Worm (Caenorhabditis elegans) whole organism, young adult: ENCODE results near the gene srh-187.

Experiments
- B0261.1 ChIP-seq: sonication (generic microtip); optimal IDR thresholded peaks from 2 replicates; lab custom pipeline; 2016; ENCODE audit warnings: mild to moderate bottlenecking, missing genetic modification characterization, moderate library complexity, missing compliant biosample characterization
- C17E4.6 ChIP-seq: fragments of 200-800 bp; sonication (Bioruptor generic); IDR thresholded peaks from 2 replicates; pipeline ENCODE4 v1.3.6; 2022; ENCODE audit warnings: missing genetic modification reagents, missing genetic modification characterization, missing compliant biosample characterization
- F57C9.4 ChIP-seq: sonication (generic microtip); optimal IDR thresholded peaks from 2 replicates; lab custom pipeline; 2017; ENCODE audit warnings: mild to moderate bottlenecking, missing genetic modification characterization, missing compliant biosample characterization
- K11D2.4 ChIP-seq: fragments of 200-800 bp; sonication (Bioruptor generic); IDR thresholded peaks from 2 replicates; pipeline ENCODE4 v1.3.6; 2022; ENCODE audit warnings: missing genetic modification reagents, missing genetic modification characterization, missing compliant biosample characterization
- K12H6.12 ChIP-seq: fragments of 200-800 bp; sonication (Bioruptor generic); optimal IDR thresholded peaks from 2 replicates; lab custom pipeline; 2018; ENCODE audit warnings: mild to moderate bottlenecking, missing genetic modification characterization, missing compliant biosample characterization
- T07F8.4 ChIP-seq: sonication (generic microtip); optimal IDR thresholded peaks from 2 replicates; lab custom pipeline; 2016; ENCODE audit warnings: mild to moderate bottlenecking, missing genetic modification characterization, moderate library complexity, missing compliant biosample characterization
- T26A5.8 ChIP-seq: sonication (generic microtip); optimal IDR thresholded peaks from 2 replicates; lab custom pipeline; 2016; ENCODE audit warnings: missing genetic modification characterization, missing compliant biosample characterization
- Y53F4B.3 ChIP-seq: fragments of 200-800 bp; sonication (Bioruptor generic); IDR thresholded peaks from 2 replicates; pipeline ENCODE4 v1.3.6; 2022; ENCODE audit warnings: missing genetic modification reagents, missing genetic modification characterization, missing compliant biosample characterization
- Y67H2A.10 ChIP-seq: fragments of 200-800 bp; sonication (Bioruptor generic); conservative IDR thresholded peaks from 2 replicates; pipeline ENCODE4 v1.3.6; 2022; ENCODE audit warnings: missing genetic modification reagents, missing genetic modification characterization, missing compliant biosample characterization
- akir-1 ChIP-seq: fragments of 200-800 bp; sonication (Bioruptor generic); optimal IDR thresholded peaks from 2 replicates; lab custom pipeline; 2018; ENCODE audit warnings: mild to moderate bottlenecking, missing genetic modification characterization, moderate library complexity, missing compliant biosample characterization
- atf-7 ChIP-seq: sonication (generic microtip); optimal IDR thresholded peaks from 2 replicates; lab custom pipeline; 2017; ENCODE audit warnings: mild to moderate bottlenecking, missing genetic modification characterization, missing compliant biosample characterization
- attf-3 ChIP-seq: fragments of 200-800 bp; sonication (Bioruptor generic); conservative IDR thresholded peaks from 2 replicates; pipeline ENCODE4 v1.3.6; 2022; ENCODE audit warnings: missing genetic modification reagents, missing genetic modification characterization, missing compliant biosample characterization
- attf-6 ChIP-seq: fragments of 200-800 bp; sonication (Bioruptor generic); IDR thresholded peaks from 2 replicates; pipeline ENCODE4 v1.3.6; 2022; ENCODE audit warnings: missing genetic modification reagents, missing genetic modification characterization, missing compliant biosample characterization
- bed-2 ChIP-seq: fragments of 200-800 bp; sonication (Bioruptor generic); IDR thresholded peaks from 2 replicates; pipeline ENCODE4 v1.3.6; 2022; ENCODE audit warnings: missing genetic modification reagents, missing genetic modification characterization, missing compliant biosample characterization
- ccch-3 ChIP-seq: fragments of 200-800 bp; sonication (Bioruptor generic); optimal IDR thresholded peaks from 2 replicates; lab custom pipeline; 2018; ENCODE audit warnings: mild to moderate bottlenecking, missing genetic modification characterization, missing compliant biosample characterization
- ceh-58 ChIP-seq: fragments of 200-800 bp; sonication (Bioruptor generic); IDR thresholded peaks from 2 replicates; pipeline ENCODE4 v1.3.6; 2022; ENCODE audit warnings: missing genetic modification characterization, missing compliant biosample characterization
- dpff-1 ChIP-seq: sonication (generic microtip); optimal IDR thresholded peaks from 2 replicates; lab custom pipeline; 2017; ENCODE audit warnings: mild to moderate bottlenecking, missing genetic modification characterization, missing compliant biosample characterization
- dpl-1 ChIP-seq: fragments of 150-350 bp; optimal IDR thresholded peaks from 2 replicates; lab custom pipeline; 2014; ENCODE audit warnings: missing biosample characterization, missing genetic modification reagents, missing genetic modification characterization
- egl-18 ChIP-seq: fragments of 200-800 bp; sonication (Bioruptor generic); IDR thresholded peaks from 2 replicates; pipeline ENCODE4 v1.3.6; 2022; ENCODE audit warnings: missing genetic modification reagents, missing genetic modification characterization, missing compliant biosample characterization
- gei-17 ChIP-seq: fragments of 200-800 bp; sonication (Bioruptor generic); optimal IDR thresholded peaks from 2 replicates; lab custom pipeline; 2018; ENCODE audit warnings: mild to moderate bottlenecking, missing genetic modification characterization, missing compliant biosample characterization
- hlh-26 ChIP-seq: fragments of 200-800 bp; sonication (Bioruptor generic); conservative IDR thresholded peaks from 2 replicates; pipeline ENCODE4 v1.3.6; 2022; ENCODE audit warnings: missing genetic modification reagents, missing genetic modification characterization, missing compliant biosample characterization
- hmg-1.2 ChIP-seq: fragments of 200-800 bp; sonication (Bioruptor generic); IDR thresholded peaks from 2 replicates; pipeline ENCODE4 v1.3.6; 2022; ENCODE audit warnings: missing genetic modification reagents, missing genetic modification characterization, missing compliant biosample characterization
- hmg-20 ChIP-seq: fragments of 200-800 bp; sonication (Bioruptor generic); IDR thresholded peaks from 2 replicates; pipeline ENCODE4 v1.3.6; 2022; ENCODE audit warnings: missing genetic modification reagents, missing genetic modification characterization, missing compliant biosample characterization
- lag-1 ChIP-seq: fragments of 200-800 bp; sonication (Bioruptor generic); IDR thresholded peaks from 2 replicates; pipeline ENCODE4 v1.3.6; 2022; ENCODE audit warnings: missing genetic modification reagents, missing genetic modification characterization, missing compliant biosample characterization
- let-607 ChIP-seq, 2 experiments: fragments of 200-800 bp in 1 of 2; sonication (Bioruptor generic) in 1 of 2; sonication (generic microtip) in 1 of 2; optimal IDR thresholded peaks; 2 replicates each; lab custom pipeline; 2016 to 2018; ENCODE audit warnings: mild to moderate bottlenecking in 2 of 2, missing compliant biosample characterization in 2 of 2, missing genetic modification characterization in 2 of 2, moderate library complexity in 2 of 2, missing genotype in 1 of 2
- lin-35 ChIP-seq, 3 experiments: fragments of 150-350 bp in 2 of 3; sonication (generic microtip) in 1 of 3; optimal IDR thresholded peaks; 2 replicates each; lab custom pipeline; 2014 to 2018; ENCODE audit warnings: missing biosample characterization in 3 of 3, missing genetic modification characterization in 3 of 3, missing genetic modification reagents in 3 of 3
- lin-40 ChIP-seq: sonication (generic microtip); optimal IDR thresholded peaks from 2 replicates; lab custom pipeline; 2016; ENCODE audit warnings: missing genetic modification characterization, mild to moderate bottlenecking, missing compliant biosample characterization, missing genotype, missing genetic modification reagents
- mes-4 ChIP-seq: sonication (generic microtip); optimal IDR thresholded peaks from 2 replicates; lab custom pipeline; 2016; ENCODE audit warnings: missing genotype, missing genetic modification characterization, missing compliant biosample characterization
- nhr-179 ChIP-seq: sonication (generic microtip); optimal IDR thresholded peaks from 2 replicates; lab custom pipeline; 2016; ENCODE audit warnings: mild to moderate bottlenecking, missing genetic modification characterization, missing compliant biosample characterization
- nhr-27 ChIP-seq: fragments of 200-800 bp; sonication (Bioruptor generic); optimal IDR thresholded peaks from 2 replicates; lab custom pipeline; 2018; ENCODE audit warnings: mild to moderate bottlenecking, missing genetic modification characterization, moderate library complexity, missing compliant biosample characterization
- rpc-1 ChIP-seq, 2 experiments: fragments of 150-350 bp in 1 of 2; sonication (generic microtip) in 1 of 2; optimal IDR thresholded peaks; 2 replicates each; lab custom pipeline; 2014 to 2018; ENCODE audit warnings: missing biosample characterization in 1 of 2, missing genetic modification characterization in 1 of 2, missing genetic modification reagents in 1 of 2, missing genotype in 1 of 2
- sea-2 ChIP-seq: fragments of 200-800 bp; sonication (Bioruptor generic); IDR thresholded peaks from 2 replicates; pipeline ENCODE4 v1.3.6; 2022; ENCODE audit warnings: missing genetic modification characterization, missing compliant biosample characterization
- snpc-4 ChIP-seq, 5 experiments: fragments of 150-350 bp in 1 of 5; sonication (generic microtip) in 4 of 5; optimal IDR thresholded peaks; 2 replicates each; lab custom pipeline; 2014 to 2018; ENCODE audit warnings: missing genetic modification characterization in 5 of 5, missing biosample characterization in 3 of 5, antibody characterized with exemption in 2 of 5, mild to moderate bottlenecking in 2 of 5, missing compliant biosample characterization in 2 of 5, missing genotype in 2 of 5, moderate library complexity in 2 of 5, missing genetic modification reagents in 1 of 5
- somi-1 ChIP-seq: fragments of 200-800 bp; sonication (Bioruptor generic); optimal IDR thresholded peaks from 2 replicates; lab custom pipeline; 2018; ENCODE audit warnings: mild to moderate bottlenecking, missing genetic modification characterization, missing compliant biosample characterization
- sptf-2 ChIP-seq: fragments of 200-800 bp; sonication (Bioruptor generic); optimal IDR thresholded peaks from 2 replicates; lab custom pipeline; 2018; ENCODE audit warnings: mild to moderate bottlenecking, missing genetic modification characterization, missing compliant biosample characterization
- tbp1 ChIP-seq: fragments of 200-800 bp; sonication (Bioruptor generic); optimal IDR thresholded peaks from 2 replicates; lab custom pipeline; 2018; ENCODE audit warnings: mild to moderate bottlenecking, missing genetic modification characterization, missing compliant biosample characterization
- tbx-9 ChIP-seq: sonication (generic microtip); optimal IDR thresholded peaks from 2 replicates; lab custom pipeline; 2016; ENCODE audit warnings: borderline replicate concordance, missing genetic modification characterization, inconsistent platforms, missing compliant biosample characterization
- zim-3 ChIP-seq: sonication (generic microtip); optimal IDR thresholded peaks from 2 replicates; lab custom pipeline; 2017; ENCODE audit warnings: mild to moderate bottlenecking, missing genetic modification characterization, moderate library complexity, missing compliant biosample characterization
- ztf-25 ChIP-seq: fragments of 200-800 bp; sonication (Bioruptor generic); IDR thresholded peaks from 2 replicates; pipeline ENCODE4 v1.3.6; 2022; ENCODE audit warnings: missing genetic modification reagents, missing genetic modification characterization, missing compliant biosample characterization
- ztf-26 ChIP-seq: sonication (generic microtip); optimal IDR thresholded peaks from 2 replicates; lab custom pipeline; 2017; ENCODE audit warnings: missing genetic modification characterization, missing compliant biosample characterization
- ztf-3 ChIP-seq: fragments of 200-800 bp; sonication (Bioruptor generic); optimal IDR thresholded peaks from 2 replicates; lab custom pipeline; 2018; ENCODE audit warnings: mild to moderate bottlenecking, missing genetic modification characterization, missing compliant biosample characterization

Gene srh-187

ce11 chrV:7298463-7298862 is 41.3 kb downstream of the srh-187 start, which contains the start of gene F07G11.3 (continued):
- TF ChIP-seq somi-1 (GFP tag; lab: Kevin White, UChicago) = no peak

- no peak for TF ChIP-seq snpc-4 (GFP tag; optimal IDR thresholded peaks at IDR 0.05; lab: Kevin White, UChicago)
- no peak for TF ChIP-seq snpc-4 (tag; optimal IDR thresholded peaks at IDR 0.05; lab: Kevin White, UChicago)
- TF ChIP-seq dpff-1 (tag; lab: Kevin White, UChicago) = no peak
- TF ChIP-seq bed-2 (GFP tag; lab: Robert Waterston, UW) = no peak
- no peak for TF ChIP-seq zim-3 (tag; lab: Kevin White, UChicago)
- no peak for TF ChIP-seq nhr-27 (tag; lab: Kevin White, UChicago)
- TF ChIP-seq ztf-3 (GFP tag; lab: Kevin White, UChicago) = no peak
- no peak for TF ChIP-seq attf-3 (GFP tag; lab: Robert Waterston, UW)
- TF ChIP-seq Y53F4B.3 (GFP tag; lab: Robert Waterston, UW) = no peak
- no peak for TF ChIP-seq akir-1 (GFP tag; lab: Kevin White, UChicago)
- TF ChIP-seq C17E4.6 (GFP tag; lab: Robert Waterston, UW) = no peak
- TF ChIP-seq Y67H2A.10 (GFP tag; lab: Robert Waterston, UW) = no peak
- no peak for TF ChIP-seq mes-4
- TF ChIP-seq let-607 (tag; optimal IDR thresholded peaks at IDR 0.05; lab: Kevin White, UChicago) = no peak
- no peak for TF ChIP-seq lin-40 (tag; lab: Kevin White, UChicago)
- no peak for TF ChIP-seq ztf-25 (GFP tag; lab: Robert Waterston, UW)
- no peak for TF ChIP-seq lin-35 (GFP tag; optimal IDR thresholded peaks at IDR 0.05; lab: Kevin White, UChicago)
- no peak for TF ChIP-seq hmg-1.2
- no peak for TF ChIP-seq B0261.1 (tag; lab: Kevin White, UChicago)
- TF ChIP-seq, all 124 proteins: peak for 0
Observed at ce11 chrV:7297263-7297662, 42.5 kb downstream of the srh-187 start, which contains the start of gene srj-32. TSS of gene srj-32 (minus strand) at chrV:7297363.

ce11 chrV:7295270-7295669 is 44.5 kb downstream of the srh-187 start, which contains the start of gene F07G11.4:
TSS of gene F07G11.4 (minus strand) at chrV:7295370.
- TF ChIP-seq hmg-1.2 = no peak
- no peak for TF ChIP-seq somi-1 (GFP tag; lab: Kevin White, UChicago)
- no peak for TF ChIP-seq hlh-26 (GFP tag; lab: Robert Waterston, UW)
- no peak for TF ChIP-seq lag-1
- TF ChIP-seq C17E4.6 (GFP tag; lab: Robert Waterston, UW) = no peak
- no peak for TF ChIP-seq tbx-9 (tag; lab: Kevin White, UChicago)
- TF ChIP-seq hmg-20 (GFP tag; lab: Robert Waterston, UW) = no peak
- no peak for TF ChIP-seq gei-17 (GFP tag; lab: Kevin White, UChicago)
- TF ChIP-seq ceh-58 (GFP tag; lab: Robert Waterston, UW) = no peak
- TF ChIP-seq F57C9.4 (tag; lab: Kevin White, UChicago) = no peak
- no peak for TF ChIP-seq nhr-179 (tag; lab: Kevin White, UChicago)

- no peak for TF ChIP-seq rpc-1 (optimal IDR thresholded peaks at IDR 0.05; lab: Kevin White, UChicago)
- TF ChIP-seq rpc-1 (tag; optimal IDR thresholded peaks at IDR 0.05; lab: Kevin White, UChicago) = no peak
- no peak for TF ChIP-seq attf-6 (GFP tag; lab: Robert Waterston, UW)
- TF ChIP-seq attf-3 (GFP tag; lab: Robert Waterston, UW) = no peak
- no peak for TF ChIP-seq sptf-2 (GFP tag; lab: Kevin White, UChicago)
- no peak for TF ChIP-seq egl-18 (GFP tag; lab: Robert Waterston, UW)
- no peak for TF ChIP-seq dpl-1 (GFP tag; lab: Kevin White, UChicago)
- no peak for TF ChIP-seq atf-7 (tag; lab: Kevin White, UChicago)
- TF ChIP-seq tbx-9 (tag; lab: Kevin White, UChicago) = no peak
- no peak for TF ChIP-seq tbp1 (GFP tag; lab: Kevin White, UChicago)
- no peak for TF ChIP-seq akir-1 (GFP tag; lab: Kevin White, UChicago)
- TF ChIP-seq T26A5.8 (tag; lab: Kevin White, UChicago) = no peak
- TF ChIP-seq K11D2.4 (GFP tag; lab: Robert Waterston, UW) = no peak
- no peak for TF ChIP-seq T07F8.4 (tag; lab: Kevin White, UChicago)
- TF ChIP-seq sea-2 = no peak
- no peak for TF ChIP-seq K12H6.12 (tag; lab: Kevin White, UChicago)
- no peak for TF ChIP-seq ztf-26 (tag; lab: Kevin White, UChicago)
- TF ChIP-seq somi-1 (GFP tag; lab: Kevin White, UChicago) = no peak
- TF ChIP-seq ccch-3 (GFP tag; lab: Kevin White, UChicago) = no peak
- TF ChIP-seq, all 124 proteins: peak for 0
Observed at ce11 chrV:7288699-7289098, 51.0 kb downstream of the srh-187 start, which contains the start of gene C13A2.1. TSS of gene C13A2.1 (plus strand) at chrV:7288999.
